Fruit fly (Drosophila melanogaster) whole organism, embryonic: ENCODE data around the gene CG6294.

Experiments
- Antp ChIP-seq: fragments of 200-800 bp; sonication (Bioruptor generic); optimal IDR thresholded peaks from 3 replicates; lab custom pipeline; 2016; ENCODE audit warnings: missing biosample characterization, missing genetic modification characterization
- Asciz ChIP-seq: fragments of 200-800 bp; sonication (Bioruptor generic); optimal IDR thresholded peaks from 2 replicates; lab custom pipeline; 2017; ENCODE audit warnings: missing biosample characterization, mild to moderate bottlenecking, missing genetic modification characterization, missing genetic modification reagents
- CG11398 ChIP-seq: fragments of 200-800 bp; sonication (Bioruptor generic); optimal IDR thresholded peaks from 2 replicates; lab custom pipeline; 2016; ENCODE audit warnings: missing biosample characterization, missing genetic modification characterization
- CG11560 ChIP-seq: fragments of 200-800 bp; sonication (Bioruptor generic); IDR thresholded peaks from 3 replicates; pipeline ENCODE4 v1.3.6; 2022; ENCODE audit warnings: missing biosample characterization, missing genetic modification characterization
- CG12155 ChIP-seq: fragments of 200-800 bp; sonication (Bioruptor generic); optimal IDR thresholded peaks from 3 replicates; lab custom pipeline; 2016; ENCODE audit warnings: missing biosample characterization, missing genetic modification characterization
- CG14860 ChIP-seq: fragments of 200-800 bp; sonication (Bioruptor generic); IDR thresholded peaks from 3 replicates; pipeline ENCODE4 v1.3.6; 2022; ENCODE audit warnings: missing biosample characterization, missing genetic modification characterization; ENCODE audit not compliant: partially characterized antibody
- CG15073 ChIP-seq: fragments of 200-800 bp; sonication (Bioruptor generic); optimal IDR thresholded peaks from 2 replicates; lab custom pipeline; 2016; ENCODE audit warnings: missing biosample characterization, missing genetic modification characterization
- CG17568 ChIP-seq: fragments of 200-800 bp; sonication (Bioruptor generic); optimal IDR thresholded peaks from 2 replicates; lab custom pipeline; 2018; ENCODE audit warnings: missing biosample characterization, mild to moderate bottlenecking, missing genetic modification characterization, moderate library complexity
- CG1792 ChIP-seq: fragments of 200-800 bp; sonication (Bioruptor generic); optimal IDR thresholded peaks from 2 replicates; lab custom pipeline; 2016; ENCODE audit warnings: missing biosample characterization, missing genetic modification characterization
- CG18619 ChIP-seq: fragments of 200-800 bp; sonication (Bioruptor generic); optimal IDR thresholded peaks from 3 replicates; lab custom pipeline; 2017; ENCODE audit warnings: missing biosample characterization, mild to moderate bottlenecking, missing genetic modification characterization
- CG2120 ChIP-seq: fragments of 200-800 bp; sonication (Bioruptor generic); optimal IDR thresholded peaks from 3 replicates; lab custom pipeline; 2016; ENCODE audit warnings: missing biosample characterization, missing genetic modification characterization
- CG31224 ChIP-seq: fragments of 200-800 bp; sonication (Bioruptor generic); IDR thresholded peaks from 2 replicates; pipeline ENCODE4 v1.3.6; 2022; ENCODE audit warnings: missing biosample characterization, missing genetic modification characterization
- CG6791 ChIP-seq: fragments of 200-800 bp; sonication (Bioruptor generic); IDR thresholded peaks from 3 replicates; pipeline ENCODE4 v1.3.6; 2022; ENCODE audit warnings: missing biosample characterization, missing genetic modification characterization; ENCODE audit not compliant: partially characterized antibody
- CrebB ChIP-seq: fragments of 200-800 bp; sonication (Bioruptor generic); optimal IDR thresholded peaks from 3 replicates; lab custom pipeline; 2018; ENCODE audit warnings: missing biosample characterization, mild to moderate bottlenecking, missing genetic modification characterization
- D ChIP-seq, 2 experiments: fragments of 200-800 bp in 1 of 2; fragments of >200 bp in 1 of 2; sonication (Bioruptor generic) in 1 of 2; optimal IDR thresholded peaks; 2 replicates in 1 of 2; 3 replicates in 1 of 2; lab custom pipeline; 2017; ENCODE audit warnings: mild to moderate bottlenecking in 1 of 2, missing biosample characterization in 1 of 2, missing genetic modification characterization in 1 of 2, missing genetic modification reagents in 1 of 2
- D19B ChIP-seq: fragments of 200-800 bp; sonication (Bioruptor generic); optimal IDR thresholded peaks from 2 replicates; lab custom pipeline; 2017; ENCODE audit warnings: missing biosample characterization, mild to moderate bottlenecking, missing genetic modification characterization
- Dbx ChIP-seq: fragments of 200-800 bp; sonication (Bioruptor generic); IDR thresholded peaks from 3 replicates; pipeline ENCODE4 v1.3.6; 2022; ENCODE audit warnings: missing biosample characterization, missing genetic modification characterization
- Doc3 ChIP-seq: fragments of 200-800 bp; sonication (Bioruptor generic); IDR thresholded peaks from 3 replicates; pipeline ENCODE4 v1.3.6; 2022; ENCODE audit warnings: missing biosample characterization, missing genetic modification characterization; ENCODE audit not compliant: partially characterized antibody
- Drgx ChIP-seq: fragments of 200-800 bp; sonication (Bioruptor generic); IDR thresholded peaks from 2 replicates; pipeline ENCODE4 v1.3.6; 2022; ENCODE audit warnings: missing biosample characterization, missing genetic modification characterization
- Fer2 ChIP-seq: fragments of 200-800 bp; sonication (Bioruptor generic); optimal IDR thresholded peaks from 2 replicates; lab custom pipeline; 2018; ENCODE audit warnings: missing biosample characterization, mild to moderate bottlenecking, missing genetic modification characterization, moderate library complexity
- Hsf ChIP-seq: fragments of 200-800 bp; sonication (Bioruptor generic); optimal IDR thresholded peaks from 3 replicates; lab custom pipeline; 2016; ENCODE audit warnings: missing biosample characterization, missing genetic modification characterization
- Lpt ChIP-seq: fragments of >200 bp; optimal IDR thresholded peaks from 2 replicates; lab custom pipeline; 2018; ENCODE audit warnings: missing biosample characterization, missing genetic modification characterization
- MBD-R2 ChIP-seq: fragments of 200-800 bp; sonication (Bioruptor generic); IDR thresholded peaks from 2 replicates; pipeline ENCODE4 v1.3.6; 2022; ENCODE audit warnings: missing biosample characterization, missing genetic modification characterization
- Nf-YB ChIP-seq: fragments of 200-800 bp; sonication (Bioruptor generic); optimal IDR thresholded peaks from 3 replicates; lab custom pipeline; 2019; ENCODE audit warnings: missing biosample characterization, mild to moderate bottlenecking, missing genetic modification characterization, moderate library complexity
- Ravus ChIP-seq: fragments of 200-800 bp; sonication (Bioruptor generic); IDR thresholded peaks from 2 replicates; pipeline ENCODE4 v1.3.6; 2022; ENCODE audit warnings: missing biosample characterization, missing genetic modification characterization
- Spps ChIP-seq: fragments of 200-800 bp; sonication (Bioruptor generic); optimal IDR thresholded peaks from 2 replicates; lab custom pipeline; 2018; ENCODE audit warnings: missing biosample characterization, mild to moderate bottlenecking, missing genetic modification characterization
- Tbp ChIP-seq: fragments of >200 bp; optimal IDR thresholded peaks from 2 replicates; lab custom pipeline; 2018; ENCODE audit warnings: missing biosample characterization, missing genetic modification characterization
- Usf ChIP-seq: fragments of 200-800 bp; sonication (Bioruptor generic); optimal IDR thresholded peaks from 2 replicates; lab custom pipeline; 2017; ENCODE audit warnings: missing genotype, missing biosample characterization, missing genetic modification characterization
- ase ChIP-seq: fragments of 200-800 bp; sonication (Bioruptor generic); IDR thresholded peaks from 3 replicates; pipeline ENCODE4 v1.3.6; 2022; ENCODE audit warnings: missing biosample characterization, missing genetic modification characterization
- bsh ChIP-seq, 2 experiments: fragments of 200-800 bp; sonication (Bioruptor generic); optimal IDR thresholded peaks; 2 replicates each; lab custom pipeline; 2017 to 2018; ENCODE audit warnings: mild to moderate bottlenecking in 2 of 2, missing biosample characterization in 2 of 2, missing genetic modification characterization in 2 of 2, moderate library complexity in 1 of 2
- btn ChIP-seq: fragments of 200-800 bp; sonication (Bioruptor generic); optimal IDR thresholded peaks from 2 replicates; lab custom pipeline; 2016; ENCODE audit warnings: missing biosample characterization, missing genetic modification characterization
- disco-r ChIP-seq: fragments of 200-800 bp; sonication (Bioruptor generic); optimal IDR thresholded peaks from 2 replicates; lab custom pipeline; 2016; ENCODE audit warnings: missing biosample characterization, missing genetic modification characterization
- dmrt11E ChIP-seq: fragments of 200-800 bp; sonication (Bioruptor generic); optimal IDR thresholded peaks from 3 replicates; lab custom pipeline; 2018; ENCODE audit warnings: missing biosample characterization, mild to moderate bottlenecking, missing genetic modification characterization, moderate library complexity
- ftz-f1 ChIP-seq: fragments of 200-800 bp; sonication (Bioruptor generic); optimal IDR thresholded peaks from 2 replicates; lab custom pipeline; 2016; ENCODE audit warnings: missing biosample characterization, missing genetic modification characterization
- grau ChIP-seq: fragments of 200-800 bp; optimal IDR thresholded peaks from 3 replicates; lab custom pipeline; 2019; ENCODE audit warnings: missing biosample characterization, mild to moderate bottlenecking, missing genetic modification characterization, moderate library complexity
- gro ChIP-seq: fragments of 200-800 bp; sonication (Bioruptor generic); optimal IDR thresholded peaks from 2 replicates; lab custom pipeline; 2016; ENCODE audit warnings: missing biosample characterization, missing genetic modification characterization
- hkb ChIP-seq, 2 experiments: fragments of 200-800 bp in 1 of 2; fragments of >200 bp in 1 of 2; sonication (Bioruptor generic) in 1 of 2; IDR thresholded peaks in 1 of 2; optimal IDR thresholded peaks in 1 of 2; 2 replicates each; pipeline versions ENCODE4 v1.3.6 to Lab custom; 2017 to 2022; ENCODE audit warnings: missing biosample characterization in 1 of 2, missing genetic modification characterization in 1 of 2
- insv ChIP-seq, 2 experiments: fragments of 200-800 bp; sonication (Bioruptor generic); optimal IDR thresholded peaks; 3 replicates each; lab custom pipeline; 2016 to 2018; ENCODE audit warnings: missing biosample characterization in 2 of 2, missing genetic modification characterization in 2 of 2
- jing ChIP-seq: fragments of 200-800 bp; sonication (Bioruptor generic); optimal IDR thresholded peaks from 2 replicates; lab custom pipeline; 2018; ENCODE audit warnings: missing biosample characterization, mild to moderate bottlenecking, missing genetic modification characterization
- rib ChIP-seq: fragments of 200-800 bp; sonication (Bioruptor generic); IDR thresholded peaks from 2 replicates; pipeline ENCODE4 v1.3.6; 2022; ENCODE audit warnings: missing biosample characterization, missing genetic modification characterization
- salm ChIP-seq: fragments of 200-800 bp; sonication (Bioruptor generic); optimal IDR thresholded peaks from 2 replicates; lab custom pipeline; 2018; ENCODE audit warnings: missing biosample characterization, mild to moderate bottlenecking, missing genetic modification characterization
- sc ChIP-seq, 3 experiments: fragments of >200 bp in 2 of 3; fragments of 200-800 bp in 1 of 3; sonication (Bioruptor generic) in 1 of 3; optimal IDR thresholded peaks; 2 replicates in 2 of 3; 3 replicates in 1 of 3; lab custom pipeline; 2017; ENCODE audit warnings: mild to moderate bottlenecking in 1 of 3, missing biosample characterization in 1 of 3, missing genetic modification characterization in 1 of 3, missing genetic modification reagents in 1 of 3
- schlank ChIP-seq: fragments of 200-800 bp; sonication (Bioruptor generic); optimal IDR thresholded peaks from 2 replicates; lab custom pipeline; 2018; ENCODE audit warnings: missing biosample characterization, mild to moderate bottlenecking, missing genetic modification characterization
- scrt ChIP-seq: fragments of 200-800 bp; sonication (Bioruptor generic); optimal IDR thresholded peaks from 2 replicates; lab custom pipeline; 2018; ENCODE audit warnings: missing biosample characterization, mild to moderate bottlenecking, missing genetic modification characterization, moderate library complexity
- slbo ChIP-seq: fragments of 200-800 bp; sonication (Bioruptor generic); IDR thresholded peaks from 2 replicates; pipeline ENCODE4 v1.3.6; 2022; ENCODE audit warnings: missing biosample characterization, missing genetic modification characterization
- ttk ChIP-seq: fragments of 200-800 bp; sonication (Bioruptor generic); IDR thresholded peaks from 2 replicates; pipeline ENCODE4 v2.1.2; 2022; ENCODE audit warnings: missing biosample characterization, missing genetic modification characterization
- vfl ChIP-seq: fragments of 200-800 bp; sonication (Bioruptor generic); optimal IDR thresholded peaks from 2 replicates; lab custom pipeline; 2016; ENCODE audit warnings: missing biosample characterization, missing genetic modification characterization

CG6294 gene

dm6 chrX:15448136-15448535, 14.4 kb upstream of the CG6294 start:
- TF ChIP-seq disco-r (GFP tag; lab: Kevin White, UChicago) (no peak), hkb (optimal IDR thresholded peaks at IDR 0.05; lab: Kevin White, UChicago) (no peak), hkb (GFP tag; IDR thresholded peaks at IDR 0.05; lab: Robert Waterston, UW) (no peak), Lpt (no peak), Doc3 (GFP tag; lab: Robert Waterston, UW) (no peak), Spps (tag; lab: Kevin White, UChicago) (no peak)

dm6 chrX:15448809-15449208, 13.7 kb upstream of the CG6294 start:
- TF ChIP-seq CG12155 (GFP tag; lab: Kevin White, UChicago) (no peak), sc (optimal IDR thresholded peaks at IDR 0.05; lab: Kevin White, UChicago) (no peak), sc (GFP tag; optimal IDR thresholded peaks at IDR 0.05; lab: Kevin White, UChicago) (no peak), ttk (GFP tag; lab: Robert Waterston, UW) (no peak), CG1792 (GFP tag; lab: Kevin White, UChicago) (no peak), Drgx (GFP tag; lab: Robert Waterston, UW) (0 out of 2 replicates have a peak, but pooled peaks have one; percentile 17), gro (GFP tag; lab: Kevin White, UChicago) (no peak), CG11398 (GFP tag; lab: Kevin White, UChicago) (no peak), Dbx (no peak), Hsf (GFP tag; lab: Kevin White, UChicago) (no peak), jing (GFP tag; lab: Kevin White, UChicago) (no peak), Antp (GFP tag; lab: Kevin White, UChicago) (no peak), Ravus (GFP tag; lab: Robert Waterston, UW) (no peak), CG18619 (GFP tag; lab: Kevin White, UChicago) (no peak), D19B (GFP tag; lab: Kevin White, UChicago) (no peak), ase (GFP tag; lab: Robert Waterston, UW) (no peak), Fer2 (no peak), grau (tag; lab: Kevin White, UChicago) (peak; percentile 54), CG31224 (GFP tag; lab: Robert Waterston, UW) (no peak), salm (tag; lab: Kevin White, UChicago) (no peak), Asciz (GFP tag; lab: Kevin White, UChicago) (no peak), CG6791 (GFP tag; lab: Robert Waterston, UW) (no peak), Nf-YB (GFP tag; lab: Kevin White, UChicago) (no peak), slbo (GFP tag; lab: Robert Waterston, UW) (peak; percentile 53), vfl (no peak), ftz-f1 (GFP tag; lab: Kevin White, UChicago) (no peak), CG17568 (no peak), Tbp (no peak), CG2120 (GFP tag; lab: Kevin White, UChicago) (peak; percentile 22)

- TF ChIP-seq insv (GFP tag; optimal IDR thresholded peaks at IDR 0.05; lab: Kevin White, UChicago), result peak; percentile 45 to 85
- no peak for TF ChIP-seq dmrt11E (tag; lab: Kevin White, UChicago)
- TF ChIP-seq schlank (tag; lab: Kevin White, UChicago), result no peak
- TF ChIP-seq rib, result no peak
- TF ChIP-seq Usf (GFP tag; lab: Kevin White, UChicago), result no peak
- no peak for TF ChIP-seq scrt (GFP tag; lab: Kevin White, UChicago)
- TF ChIP-seq CG15073 (GFP tag; lab: Kevin White, UChicago), result no peak
- TF ChIP-seq CG11560 (tag; lab: Robert Waterston, UW), result no peak
- TF ChIP-seq CrebB (tag; lab: Kevin White, UChicago), result no peak
- peak; percentile 38 for TF ChIP-seq MBD-R2 (GFP tag; lab: Robert Waterston, UW)
- no peak for TF ChIP-seq btn (GFP tag; lab: Kevin White, UChicago)
- TF ChIP-seq D (optimal IDR thresholded peaks at IDR 0.05; lab: Kevin White, UChicago), result no peak
- no peak for TF ChIP-seq D (GFP tag; optimal IDR thresholded peaks at IDR 0.05; lab: Kevin White, UChicago)
- TF ChIP-seq CG14860 (GFP tag; lab: Robert Waterston, UW), result peak; percentile 53; the same call in 2 of the 3 replicates
- TF ChIP-seq bsh (GFP tag; optimal IDR thresholded peaks at IDR 0.05; lab: Kevin White, UChicago), result no peak
Measured at dm6 chrX:15449490-15450326, 12.8 kb upstream of the CG6294 start, which contains the start of the genes Scamp and Ahcy. Gene Scamp, minus strand, starts transcription at chrX:15449883. Gene Ahcy, plus strand, starts transcription at chrX:15450261.
